Worm (Caenorhabditis elegans) whole organism, L4 larva: Measurements from ENCODE around the gene rps-21.

Experiments
- F37D6.2 ChIP-seq: sonication (generic microtip); optimal IDR thresholded peaks from 2 replicates; lab custom pipeline; 2016; ENCODE audit warnings: mild to moderate bottlenecking, missing genetic modification characterization, missing compliant biosample characterization
- F44E2.7 ChIP-seq: fragments of 200-800 bp; sonication (Bioruptor generic); IDR thresholded peaks from 2 replicates; pipeline ENCODE4 v2.1.2; 2022; ENCODE audit warnings: missing genetic modification characterization, missing compliant biosample characterization
- aha-1 ChIP-seq: fragments of 150-350 bp; peaks from one replicate; lab custom pipeline; 2014; ENCODE audit warnings: missing biosample characterization, missing genetic modification characterization
- aly-2 ChIP-seq: sonication (generic microtip); optimal IDR thresholded peaks from 2 replicates; lab custom pipeline; 2018; ENCODE audit warnings: missing biosample characterization, missing genetic modification characterization
- ceh-44 ChIP-seq: fragments of 200-800 bp; sonication (Bioruptor generic); IDR thresholded peaks from 2 replicates; pipeline ENCODE4 v1.3.6; 2022; ENCODE audit warnings: missing genetic modification reagents, missing genetic modification characterization, missing compliant biosample characterization
- cey-2 ChIP-seq: sonication (generic microtip); optimal IDR thresholded peaks from 3 replicates; lab custom pipeline; 2017; ENCODE audit warnings: missing genetic modification characterization, mild to moderate bottlenecking, missing compliant biosample characterization, antibody characterized with exemption, borderline replicate concordance; ENCODE audit not compliant: insufficient read depth
- ctbp-1 ChIP-seq: fragments of 200-800 bp; sonication (Bioruptor generic); IDR thresholded peaks from 2 replicates; pipeline ENCODE4 v1.3.6; 2022; ENCODE audit warnings: missing genetic modification reagents, missing genetic modification characterization, missing compliant biosample characterization
- daf-16 ChIP-seq, 3 experiments: sonication (generic microtip); optimal IDR thresholded peaks; 2 replicates each; lab custom pipeline; 2016 to 2017; ENCODE audit warnings: missing genetic modification characterization in 3 of 3, missing genetic modification reagents in 3 of 3, mild to moderate bottlenecking in 2 of 3, missing compliant biosample characterization in 2 of 3, missing biosample characterization in 1 of 3, moderate library complexity in 1 of 3
- daf-8 ChIP-seq: fragments of 200-800 bp; sonication (Bioruptor generic); IDR thresholded peaks from 2 replicates; pipeline ENCODE4 v1.3.6; 2022; ENCODE audit warnings: missing genetic modification characterization, missing compliant biosample characterization
- dmd-6 ChIP-seq: fragments of 200-800 bp; sonication (Bioruptor generic); IDR thresholded peaks from 2 replicates; pipeline ENCODE4 v1.3.6; 2022; ENCODE audit warnings: missing genetic modification reagents, missing genetic modification characterization, missing compliant biosample characterization
- dve-1 ChIP-seq: sonication (generic microtip); optimal IDR thresholded peaks from 2 replicates; lab custom pipeline; 2017; ENCODE audit warnings: antibody characterized with exemption, mild to moderate bottlenecking, missing genetic modification characterization, missing compliant biosample characterization; ENCODE audit not compliant: insufficient read depth
- hlh-11 ChIP-seq: fragments of 200-800 bp; sonication (Bioruptor generic); optimal IDR thresholded peaks from 2 replicates; lab custom pipeline; 2018; ENCODE audit warnings: mild to moderate bottlenecking, missing genetic modification characterization, missing compliant biosample characterization
- hlh-30 ChIP-seq: sonication (generic microtip); optimal IDR thresholded peaks from 2 replicates; lab custom pipeline; 2017; ENCODE audit warnings: antibody characterized with exemption, mild to moderate bottlenecking, missing genetic modification characterization, missing compliant biosample characterization; ENCODE audit not compliant: insufficient read depth
- lin-1 ChIP-seq: fragments of 200-800 bp; sonication (Bioruptor generic); IDR thresholded peaks from 2 replicates; pipeline ENCODE4 v1.3.6; 2022; ENCODE audit warnings: missing genetic modification reagents, missing genetic modification characterization, missing compliant biosample characterization
- lin-29 ChIP-seq: fragments of 200-800 bp; sonication (Bioruptor generic); IDR thresholded peaks from 2 replicates; pipeline ENCODE4 v1.3.6; 2022; ENCODE audit warnings: missing genetic modification reagents, missing genetic modification characterization, missing compliant biosample characterization
- lin-38 ChIP-seq: fragments of 200-800 bp; sonication (Bioruptor generic); IDR thresholded peaks from 2 replicates; pipeline ENCODE4 v1.3.6; 2022; ENCODE audit warnings: missing genetic modification reagents, missing genetic modification characterization, missing compliant biosample characterization
- lin-39 ChIP-seq: fragments of 150-350 bp; optimal IDR thresholded peaks from 2 replicates; lab custom pipeline; 2014; ENCODE audit warnings: missing biosample characterization, missing genetic modification reagents, missing genetic modification characterization
- lsy-2 ChIP-seq, 2 experiments: fragments of 150-350 bp in 1 of 2; sonication (generic microtip) in 1 of 2; optimal IDR thresholded peaks; 2 replicates each; lab custom pipeline; 2014 to 2017; ENCODE audit warnings: missing biosample characterization in 2 of 2, missing genetic modification characterization in 2 of 2
- mep-1 ChIP-seq: fragments of 150-350 bp; sonication (generic microtip); optimal IDR thresholded peaks from 3 replicates; lab custom pipeline; 2014; ENCODE audit warnings: missing biosample characterization, missing genetic modification characterization
- mes-2 ChIP-seq: sonication (generic microtip); optimal IDR thresholded peaks from 2 replicates; lab custom pipeline; 2016; ENCODE audit warnings: missing genotype, mild to moderate bottlenecking, missing genetic modification characterization, missing compliant biosample characterization; ENCODE audit not compliant: poor library complexity, severe bottlenecking
- nhr-102 ChIP-seq: sonication (generic microtip); optimal IDR thresholded peaks from 2 replicates; lab custom pipeline; 2016; ENCODE audit warnings: mild to moderate bottlenecking, missing genetic modification characterization, moderate library complexity, missing compliant biosample characterization
- nhr-11 ChIP-seq: fragments of 150-350 bp; optimal IDR thresholded peaks from 2 replicates; lab custom pipeline; 2014; ENCODE audit warnings: missing biosample characterization, missing genetic modification characterization
- nhr-25 ChIP-seq: sonication (generic microtip); optimal IDR thresholded peaks from 2 replicates; lab custom pipeline; 2017; ENCODE audit warnings: missing genetic modification characterization, mild to moderate bottlenecking, missing compliant biosample characterization, antibody characterized with exemption, moderate library complexity, borderline replicate concordance; ENCODE audit not compliant: insufficient read depth
- nhr-28 ChIP-seq: fragments of 150-350 bp; optimal IDR thresholded peaks from 2 replicates; lab custom pipeline; 2014; ENCODE audit warnings: missing biosample characterization, missing genetic modification characterization
- nhr-41 ChIP-seq: fragments of 200-800 bp; sonication (Bioruptor generic); IDR thresholded peaks from 2 replicates; pipeline ENCODE4 v1.3.6; 2022; ENCODE audit warnings: missing genetic modification reagents, missing genetic modification characterization, missing compliant biosample characterization
- nhr-77 ChIP-seq: fragments of 150-350 bp; optimal IDR thresholded peaks from 2 replicates; lab custom pipeline; 2014; ENCODE audit warnings: missing biosample characterization, missing genetic modification characterization
- php-3 ChIP-seq: fragments of 200-800 bp; sonication (Bioruptor generic); IDR thresholded peaks from 2 replicates; pipeline ENCODE4 v1.3.6; 2022; ENCODE audit warnings: missing genetic modification reagents, missing genetic modification characterization, missing compliant biosample characterization
- pqm-1 ChIP-seq: sonication (generic microtip); optimal IDR thresholded peaks from 2 replicates; lab custom pipeline; 2017; ENCODE audit warnings: missing biosample characterization, missing genetic modification characterization
- set-16 ChIP-seq: fragments of 200-800 bp; sonication (Bioruptor generic); IDR thresholded peaks from 2 replicates; pipeline ENCODE4 v1.3.6; 2022; ENCODE audit warnings: missing genetic modification reagents, missing genetic modification characterization, missing compliant biosample characterization
- snpc-1.2 ChIP-seq: fragments of 200-800 bp; sonication (Bioruptor generic); IDR thresholded peaks from 2 replicates; pipeline ENCODE4 v1.3.6; 2022; ENCODE audit warnings: missing genetic modification reagents, missing genetic modification characterization, missing compliant biosample characterization
- spr-3 ChIP-seq: fragments of 200-800 bp; sonication (Bioruptor generic); optimal IDR thresholded peaks from 2 replicates; lab custom pipeline; 2018; ENCODE audit warnings: mild to moderate bottlenecking, missing genetic modification characterization, missing compliant biosample characterization

The rps-21 gene

ce11 chrIII:7197973-7198372, 8.5 kb upstream of the rps-21 start, which contains the start of gene exos-9:
Gene exos-9, minus strand, starts transcription at chrIII:7198073.
- no peak for TF ChIP-seq lin-1 (GFP tag; lab: Robert Waterston, UW)
- TF ChIP-seq aha-1 (tag; lab: Kevin White, UChicago) = peak; percentile 31
- TF ChIP-seq, all 104 proteins: peak for 1

ce11 chrIII:7195325-7195724, 5.9 kb upstream of the rps-21 start, which contains the start of gene F37C12.18:
Gene F37C12.18, minus strand, starts transcription at chrIII:7195425.
- TF ChIP-seq aha-1 (tag; lab: Kevin White, UChicago) (peak; percentile 68), ceh-44 (GFP tag; lab: Robert Waterston, UW) (no peak), lin-29 (GFP tag; lab: Robert Waterston, UW) (no peak)

DNA sequence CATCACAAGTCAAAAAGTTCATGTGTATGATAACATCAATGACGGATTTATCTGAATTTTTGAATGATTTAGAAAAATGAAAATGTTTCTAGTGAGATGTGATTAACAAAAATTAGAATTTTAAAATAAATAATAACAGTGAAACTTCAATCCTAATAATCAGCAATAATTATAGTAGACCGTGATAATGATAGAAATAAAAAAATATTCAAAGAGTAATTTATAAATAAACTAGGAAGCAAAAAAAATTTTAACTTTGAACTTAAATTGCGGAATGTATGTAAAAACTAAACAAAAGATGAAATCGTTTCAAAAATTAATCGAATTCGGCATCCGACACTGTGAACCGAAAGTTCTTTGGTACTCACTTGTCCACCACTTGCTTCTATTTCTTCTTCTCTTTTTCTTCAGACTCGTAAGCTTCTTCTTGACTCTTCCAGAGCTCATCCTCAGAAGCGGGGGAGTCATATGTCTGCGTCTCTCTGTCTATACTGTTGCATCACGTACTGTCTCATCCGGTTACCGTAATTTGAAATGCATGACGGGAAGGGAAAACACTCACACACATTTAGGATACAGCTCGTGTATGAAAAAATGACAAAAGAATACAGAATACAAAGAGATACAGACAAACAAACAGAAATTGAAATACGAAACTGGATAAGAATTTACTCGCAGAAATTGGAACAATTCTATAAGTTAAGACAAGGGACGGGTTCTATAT, 3.7 kb upstream of the rps-21 start, which contains the start of gene mec-14:
Gene mec-14, minus strand, starts transcription at position 51 of the 724 bp plus-strand sequence.
- no peak for TF ChIP-seq daf-8 (GFP tag; lab: Robert Waterston, UW)
- TF ChIP-seq snpc-1.2 = no peak
- no peak for TF ChIP-seq php-3 (GFP tag; lab: Robert Waterston, UW)
- no peak for TF ChIP-seq F37D6.2 (tag; lab: Kevin White, UChicago)
- no peak for TF ChIP-seq F44E2.7 (GFP tag; lab: Robert Waterston, UW)
- no peak for TF ChIP-seq mep-1
- no peak for TF ChIP-seq aly-2 (tag; lab: Kevin White, UChicago)
- no peak for TF ChIP-seq cey-2
- TF ChIP-seq, all 104 proteins: peak for 0

- TF ChIP-seq dve-1 (tag; lab: Kevin White, UChicago) (peak; percentile 50), ctbp-1 (no peak), spr-3 (no peak), nhr-77 (peak; percentile 27), lin-38 (GFP tag; lab: Robert Waterston, UW) (peak; percentile 41), dmd-6 (GFP tag; lab: Robert Waterston, UW) (peak; percentile 43), set-16 (GFP tag; lab: Robert Waterston, UW) (no peak), php-3 (GFP tag; lab: Robert Waterston, UW) (no peak), lin-39 (tag; lab: Kevin White, UChicago) (no peak), hlh-11 (tag; lab: Kevin White, UChicago) (peak; percentile 67), hlh-30 (peak; percentile 13), nhr-11 (no peak), daf-16 (GFP tag; optimal IDR thresholded peaks at IDR 0.05; lab: Kevin White, UChicago) (no peak), daf-16 (tag; optimal IDR thresholded peaks at IDR 0.05; lab: Kevin White, UChicago) (peak; percentile 81), nhr-41 (GFP tag; lab: Robert Waterston, UW) (peak; percentile 57; the same call in 1 of the 2 replicates), ceh-44 (GFP tag; lab: Robert Waterston, UW) (no peak), lsy-2 (tag; optimal IDR thresholded peaks at IDR 0.05; lab: Kevin White, UChicago) (peak in 1 of 2 experiments; percentile 23), pqm-1 (tag; lab: Kevin White, UChicago) (peak; percentile 43), mes-2 (peak; percentile 42), aly-2 (tag; lab: Kevin White, UChicago) (no peak), nhr-102 (tag; lab: Kevin White, UChicago) (peak; percentile 7), nhr-25 (tag; lab: Kevin White, UChicago) (no peak), nhr-28 (tag; lab: Kevin White, UChicago) (peak; percentile 62)
Measured at ce11 chrIII:7188300-7189052, 955 bp downstream of the rps-21 start, which contains the start of the genes F37C12.21 and F37C12.10. Gene F37C12.21, plus strand, starts transcription at chrIII:7188357. Gene F37C12.10, minus strand, starts transcription at chrIII:7188384.
